Fruit fly (Drosophila melanogaster): ENCODE results near the gene CG13069.

- TF ChIP-seq Hnf4 (GFP tag; optimal IDR thresholded peaks at IDR 0.05), result no peak
- TF ChIP-seq Dfd (GFP tag; optimal IDR thresholded peaks at IDR 0.05), result no peak
- TF ChIP-seq usp (GFP tag; optimal IDR thresholded peaks at IDR 0.05), result no peak
- TF ChIP-seq dmrt93B (GFP tag; optimal IDR thresholded peaks at IDR 0.05), result no peak
- no peak for TF ChIP-seq rgr (GFP tag; optimal IDR thresholded peaks at IDR 0.05)
- TF ChIP-seq ey (GFP tag; optimal IDR thresholded peaks at IDR 0.05), result no peak
- TF ChIP-seq sv (GFP tag; optimal IDR thresholded peaks at IDR 0.05), result no peak
- no peak for TF ChIP-seq woc (GFP tag; optimal IDR thresholded peaks at IDR 0.05)
- no peak for TF ChIP-seq Hr78 (GFP tag; optimal IDR thresholded peaks at IDR 0.05)
- no peak for TF ChIP-seq HLH106 (tag; optimal IDR thresholded peaks at IDR 0.05)
- no peak for TF ChIP-seq Dif (GFP tag; optimal IDR thresholded peaks at IDR 0.05; ENCODE audit: partially characterized antibody)
Observed at dm6 chr3L:16269092-16269491, 3.9 kb downstream of the CG13069 start, which contains the start of gene CG13068.

Data from whole organism, wandering third instar larva.